Worm (Caenorhabditis elegans) whole organism, midembryonic: ENCODE data around the gene ZK682.7.

Experiments used
- cog-1 ChIP-seq: sonication (generic microtip); optimal IDR thresholded peaks from 2 replicates; lab custom pipeline; 2016; ENCODE audit warnings: missing genetic modification characterization, missing compliant biosample characterization
- flt-1 ChIP-seq: fragments of 200-800 bp; sonication (Bioruptor generic); IDR thresholded peaks from 2 replicates; pipeline ENCODE4 v1.3.6; 2022; ENCODE audit warnings: missing genetic modification characterization, missing compliant biosample characterization
- med-1 ChIP-seq: sonication (generic microtip); optimal IDR thresholded peaks from 2 replicates; lab custom pipeline; 2017; ENCODE audit warnings: missing genetic modification characterization, mild to moderate bottlenecking, missing compliant biosample characterization, antibody characterized with exemption, missing genetic modification reagents; ENCODE audit not compliant: insufficient read depth

ce11 chrV:9326903-9327302, 34.9 kb upstream of the ZK682.7 start:
- TF ChIP-seq flt-1 (GFP tag; lab: Robert Waterston, UW), result no peak
- TF ChIP-seq med-1 (GFP tag; lab: Kevin White, UChicago), result no peak
- TF ChIP-seq cog-1 (tag; lab: Kevin White, UChicago), result no peak
